2 fruit fly cellular contexts compared by ENCODE assay signal in the genomic region with DNA sequence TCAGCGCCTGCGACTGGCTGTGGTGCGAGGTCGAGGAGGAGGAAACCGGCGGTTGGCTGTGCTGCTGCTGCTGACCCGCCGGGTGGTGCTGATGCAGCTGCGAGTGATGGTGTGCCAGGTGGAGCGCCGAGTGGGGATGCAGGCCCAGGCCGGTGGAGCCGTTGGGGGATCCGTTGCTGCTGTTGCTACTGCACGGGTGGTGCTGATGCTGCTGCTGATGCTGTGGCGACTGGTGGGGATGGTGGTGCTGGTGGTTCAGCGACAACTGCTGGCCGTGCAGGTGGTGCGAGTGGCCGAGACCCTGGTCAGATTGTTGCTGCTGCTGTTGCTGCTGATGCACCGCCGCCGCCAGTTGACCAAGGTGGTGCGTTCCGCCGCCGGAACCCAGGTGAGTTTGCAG.
TF ChIP-seq lines count a peak whose summit lies in the region.

No protein-coding gene starts in this region.

- no peak for TF ChIP-seq CTCF in whole organism, embryonic (GFP tag; optimal IDR thresholded peaks at IDR 0.05; lab: Kevin White, UChicago)

TF ChIP-seq in whole organism, embryonic, 481 proteins besides CTCF, POLR2A, EP300 and RAD21:
- peak; percentile 66 for TF ChIP-seq Ets65A (GFP tag; lab: Kevin White, UChicago)
- TF ChIP-seq CG8478 (optimal IDR thresholded peaks at IDR 0.05; lab: Kevin White, UChicago), result peak; percentile 46
- TF ChIP-seq CG2678 (tag; optimal IDR thresholded peaks at IDR 0.05; lab: Kevin White, UChicago), result no peak
- peak; percentile 11 for TF ChIP-seq Nf-YB (GFP tag; optimal IDR thresholded peaks at IDR 0.05; lab: Kevin White, UChicago)
- no peak for TF ChIP-seq Elba2 (GFP tag; optimal IDR thresholded peaks at IDR 0.05; lab: Kevin White, UChicago)
- TF ChIP-seq CG16779 (GFP tag; IDR thresholded peaks at IDR 0.05; lab: Robert Waterston, UW), result no peak
- peak; percentile 11 for TF ChIP-seq Med (GFP tag; lab: Kevin White, UChicago)
- TF ChIP-seq CG18011 (GFP tag; optimal IDR thresholded peaks at IDR 0.05; lab: Kevin White, UChicago), result no peak

TF ChIP-seq in whole organism, wandering third instar larva, 38 proteins besides CTCF, POLR2A, EP300 and RAD21:
- no peak for TF ChIP-seq Dif (GFP tag; optimal IDR thresholded peaks at IDR 0.05; lab: Kevin White, UChicago; ENCODE audit: partially characterized antibody)
- TF ChIP-seq Dfd (GFP tag; optimal IDR thresholded peaks at IDR 0.05; lab: Kevin White, UChicago), result peak; percentile 90
